Worm (Caenorhabditis elegans) whole organism, mixed stage, embryonic: ENCODE measurements around the gene egas-3.

ENCODE experiments used
- M03D4.4 ChIP-seq: sonication (generic microtip); optimal IDR thresholded peaks from 2 replicates; lab custom pipeline; 2017; ENCODE audit warnings: mild to moderate bottlenecking, missing genetic modification characterization, missing compliant biosample characterization
- bed-3 ChIP-seq: fragments of 200-800 bp; sonication (Bioruptor generic); optimal IDR thresholded peaks from 3 replicates; lab custom pipeline; 2018; ENCODE audit warnings: mild to moderate bottlenecking, missing genetic modification characterization, moderate library complexity, missing compliant biosample characterization
- blmp-1 ChIP-seq: fragments of 150-350 bp; optimal IDR thresholded peaks from 2 replicates; lab custom pipeline; 2014; ENCODE audit warnings: missing biosample characterization, missing genetic modification characterization
- ceh-39 ChIP-seq: fragments of 150-350 bp; optimal IDR thresholded peaks from 2 replicates; lab custom pipeline; 2014; ENCODE audit warnings: missing biosample characterization, missing genetic modification characterization
- ceh-43 ChIP-seq: fragments of 200-800 bp; sonication (Bioruptor generic); optimal IDR thresholded peaks from 2 replicates; lab custom pipeline; 2018; ENCODE audit warnings: mild to moderate bottlenecking, missing genetic modification characterization, moderate library complexity, missing compliant biosample characterization
- ceh-83 ChIP-seq: fragments of 200-800 bp; sonication (Bioruptor generic); optimal IDR thresholded peaks from 2 replicates; lab custom pipeline; 2018; ENCODE audit warnings: mild to moderate bottlenecking, missing genetic modification characterization, missing compliant biosample characterization
- ces-1 ChIP-seq: fragments of 150-350 bp; optimal IDR thresholded peaks from 2 replicates; lab custom pipeline; 2014; ENCODE audit warnings: missing biosample characterization, missing genetic modification reagents, missing genetic modification characterization
- cnd-1 ChIP-seq: fragments of 200-800 bp; sonication (Bioruptor generic); optimal IDR thresholded peaks from 2 replicates; lab custom pipeline; 2018; ENCODE audit warnings: mild to moderate bottlenecking, missing genetic modification characterization, missing compliant biosample characterization
- drap-1 ChIP-seq: fragments of 200-800 bp; sonication (Bioruptor generic); optimal IDR thresholded peaks from 3 replicates; lab custom pipeline; 2018; ENCODE audit warnings: mild to moderate bottlenecking, missing genetic modification characterization, missing compliant biosample characterization
- elt-1 ChIP-seq: sonication (generic microtip); optimal IDR thresholded peaks from 2 replicates; lab custom pipeline; 2017; ENCODE audit warnings: missing genetic modification characterization, mild to moderate bottlenecking, missing compliant biosample characterization, antibody characterized with exemption, moderate library complexity, borderline replicate concordance; ENCODE audit not compliant: insufficient read depth
- elt-3 ChIP-seq: fragments of 150-350 bp; optimal IDR thresholded peaks from 2 replicates; lab custom pipeline; 2014; ENCODE audit warnings: missing biosample characterization, missing genetic modification characterization
- flh-1 ChIP-seq: fragments of 200-800 bp; sonication (Bioruptor generic); optimal IDR thresholded peaks from 2 replicates; lab custom pipeline; 2018; ENCODE audit warnings: mild to moderate bottlenecking, missing genetic modification characterization, moderate library complexity, missing compliant biosample characterization
- ham-2 ChIP-seq: fragments of 200-800 bp; sonication (Bioruptor generic); optimal IDR thresholded peaks from 2 replicates; lab custom pipeline; 2018; ENCODE audit warnings: mild to moderate bottlenecking, missing genetic modification characterization, missing compliant biosample characterization
- hlh-1 ChIP-seq: fragments of 150-350 bp; optimal IDR thresholded peaks from 2 replicates; lab custom pipeline; 2014; ENCODE audit warnings: missing biosample characterization, missing genetic modification reagents, missing genetic modification characterization
- lin-13 ChIP-seq: fragments of 150-350 bp; optimal IDR thresholded peaks from 2 replicates; lab custom pipeline; 2014; ENCODE audit warnings: missing biosample characterization, missing genetic modification characterization
- lin-32 ChIP-seq: fragments of 200-800 bp; sonication (Bioruptor generic); optimal IDR thresholded peaks from 2 replicates; lab custom pipeline; 2018; ENCODE audit warnings: mild to moderate bottlenecking, missing genetic modification characterization, missing compliant biosample characterization
- lsy-2 ChIP-seq: fragments of 150-350 bp; optimal IDR thresholded peaks from 2 replicates; lab custom pipeline; 2014; ENCODE audit warnings: missing biosample characterization, missing genetic modification characterization
- mab-5 ChIP-seq: fragments of 150-350 bp; optimal IDR thresholded peaks from 2 replicates; lab custom pipeline; 2014; ENCODE audit warnings: missing biosample characterization, missing genetic modification characterization
- mep-1 ChIP-seq: fragments of 150-350 bp; optimal IDR thresholded peaks from 2 replicates; lab custom pipeline; 2017; ENCODE audit warnings: missing biosample characterization, missing genetic modification reagents, missing genetic modification characterization, inconsistent platforms
- mls-2 ChIP-seq: sonication (generic microtip); optimal IDR thresholded peaks from 2 replicates; lab custom pipeline; 2016; ENCODE audit warnings: mild to moderate bottlenecking, missing genetic modification characterization, moderate library complexity, missing compliant biosample characterization
- nhr-12 ChIP-seq: fragments of 150-350 bp; optimal IDR thresholded peaks from 2 replicates; lab custom pipeline; 2014; ENCODE audit warnings: missing biosample characterization, missing genetic modification characterization
- nhr-2 ChIP-seq: fragments of 150-350 bp; optimal IDR thresholded peaks from 2 replicates; lab custom pipeline; 2014; ENCODE audit warnings: missing biosample characterization, missing genetic modification characterization
- nhr-237 ChIP-seq: fragments of 150-350 bp; optimal IDR thresholded peaks from 2 replicates; lab custom pipeline; 2014; ENCODE audit warnings: missing biosample characterization, missing genetic modification characterization
- nhr-28 ChIP-seq: fragments of 150-350 bp; optimal IDR thresholded peaks from 2 replicates; lab custom pipeline; 2014; ENCODE audit warnings: missing biosample characterization, missing genetic modification characterization
- nhr-76 ChIP-seq: sonication (generic microtip); optimal IDR thresholded peaks from 2 replicates; lab custom pipeline; 2017; ENCODE audit warnings: missing biosample characterization, missing genetic modification characterization
- pha-4 ChIP-seq: fragments of 150-350 bp; optimal IDR thresholded peaks from 2 replicates; lab custom pipeline; 2018; ENCODE audit warnings: missing biosample characterization, missing genetic modification reagents, missing genetic modification characterization
- sem-2 ChIP-seq: fragments of 200-800 bp; sonication (Bioruptor generic); optimal IDR thresholded peaks from 2 replicates; lab custom pipeline; 2018; ENCODE audit warnings: mild to moderate bottlenecking, missing genetic modification characterization, missing compliant biosample characterization
- snpc-4 ChIP-seq: fragments of 150-350 bp; optimal IDR thresholded peaks from 2 replicates; lab custom pipeline; 2014; ENCODE audit warnings: missing biosample characterization, missing genetic modification characterization
- sptf-1 ChIP-seq: sonication (generic microtip); optimal IDR thresholded peaks from 2 replicates; lab custom pipeline; 2017; ENCODE audit warnings: mild to moderate bottlenecking, missing genetic modification characterization, moderate library complexity, missing compliant biosample characterization
- tbx-8 ChIP-seq: fragments of 200-800 bp; sonication (Bioruptor generic); optimal IDR thresholded peaks from 2 replicates; lab custom pipeline; 2018; ENCODE audit warnings: mild to moderate bottlenecking, missing genetic modification characterization, moderate library complexity, missing compliant biosample characterization
- unc-120 ChIP-seq: sonication (generic microtip); optimal IDR thresholded peaks from 2 replicates; lab custom pipeline; 2017; ENCODE audit warnings: missing genetic modification characterization, missing compliant biosample characterization; ENCODE audit not compliant: poor library complexity, severe bottlenecking
- unc-39 ChIP-seq: fragments of 150-350 bp; optimal IDR thresholded peaks from 2 replicates; lab custom pipeline; 2014; ENCODE audit warnings: missing biosample characterization, missing genetic modification characterization
- unc-62 ChIP-seq: fragments of 150-350 bp; optimal IDR thresholded peaks from 2 replicates; lab custom pipeline; 2014; ENCODE audit warnings: missing biosample characterization, missing genetic modification reagents, missing genetic modification characterization
- zip-8 ChIP-seq: fragments of 150-350 bp; optimal IDR thresholded peaks from 2 replicates; lab custom pipeline; 2014; ENCODE audit warnings: missing biosample characterization, missing genetic modification characterization
- ztf-11 ChIP-seq: fragments of 150-350 bp; optimal IDR thresholded peaks from 2 replicates; lab custom pipeline; 2014; ENCODE audit warnings: missing biosample characterization, missing genetic modification characterization

egas-3 gene

DNA sequence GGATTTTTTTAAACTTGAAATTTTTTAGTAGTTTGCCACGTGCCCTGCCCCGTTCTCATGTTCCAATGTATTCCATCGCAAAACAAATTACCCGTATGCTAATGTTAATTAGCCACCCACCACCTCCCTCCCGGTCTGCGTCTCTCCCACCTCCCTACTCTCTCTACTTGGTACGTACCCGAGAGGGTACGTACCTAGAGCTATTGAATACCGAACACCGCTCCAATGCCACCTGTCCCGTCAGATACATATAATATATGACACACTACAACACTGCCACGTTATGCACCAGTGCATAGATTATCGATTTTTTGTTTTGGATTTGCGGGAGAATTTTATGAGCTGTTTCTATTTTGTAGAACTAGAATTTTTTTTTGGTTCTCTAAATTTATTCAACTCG, 46.6 kb downstream of the egas-3 start:
- TF ChIP-seq elt-3 (no peak), nhr-2 (peak; percentile 91), lsy-2 (tag; lab: Kevin White, UChicago) (no peak), nhr-76 (no peak), blmp-1 (no peak), mls-2 (tag; lab: Kevin White, UChicago) (peak; percentile 64), tbx-8 (GFP tag; lab: Kevin White, UChicago) (no peak), unc-39 (tag; lab: Kevin White, UChicago) (no peak), hlh-1 (tag; lab: Kevin White, UChicago) (peak; percentile 61), nhr-28 (no peak), ceh-83 (no peak), sem-2 (GFP tag; lab: Kevin White, UChicago) (no peak), bed-3 (GFP tag; lab: Kevin White, UChicago) (no peak), drap-1 (peak; percentile 53), zip-8 (tag; lab: Kevin White, UChicago) (no peak), sptf-1 (tag; lab: Kevin White, UChicago) (peak; percentile 38), snpc-4 (tag; lab: Kevin White, UChicago) (no peak), ceh-43 (GFP tag; lab: Kevin White, UChicago) (peak; percentile 53), ztf-11 (no peak), mab-5 (tag; lab: Kevin White, UChicago) (no peak), lin-13 (no peak), M03D4.4 (tag; lab: Kevin White, UChicago) (no peak), nhr-12 (tag; lab: Kevin White, UChicago) (no peak), mep-1 (peak; percentile 37), elt-1 (tag; lab: Kevin White, UChicago) (no peak), ces-1 (peak; percentile 78), flh-1 (GFP tag; lab: Kevin White, UChicago) (no peak), unc-62 (GFP tag; lab: Kevin White, UChicago) (peak; percentile 52), unc-120 (peak; percentile 2), ham-2 (GFP tag; lab: Kevin White, UChicago) (peak; percentile 87), pha-4 (tag; lab: Kevin White, UChicago) (no peak), ceh-39 (tag; lab: Kevin White, UChicago) (peak; percentile 64), lin-32 (GFP tag; lab: Kevin White, UChicago) (peak; percentile 24), cnd-1 (tag; lab: Kevin White, UChicago) (peak; percentile 29), nhr-237 (no peak)

- TF ChIP-seq ham-2 (GFP tag; lab: Kevin White, UChicago) (no peak), nhr-28 (no peak), mep-1 (no peak), unc-120 (no peak), elt-3 (no peak), bed-3 (GFP tag; lab: Kevin White, UChicago) (no peak), mls-2 (tag; lab: Kevin White, UChicago) (no peak), nhr-2 (no peak), unc-62 (GFP tag; lab: Kevin White, UChicago) (no peak), cnd-1 (tag; lab: Kevin White, UChicago) (no peak), elt-1 (tag; lab: Kevin White, UChicago) (no peak), tbx-8 (GFP tag; lab: Kevin White, UChicago) (no peak), ceh-43 (GFP tag; lab: Kevin White, UChicago) (no peak), nhr-76 (no peak), blmp-1 (no peak), ces-1 (no peak)
These were observed 48.2 kb downstream of the egas-3 start for ce11 chrV:18587936-18588335.

DNA sequence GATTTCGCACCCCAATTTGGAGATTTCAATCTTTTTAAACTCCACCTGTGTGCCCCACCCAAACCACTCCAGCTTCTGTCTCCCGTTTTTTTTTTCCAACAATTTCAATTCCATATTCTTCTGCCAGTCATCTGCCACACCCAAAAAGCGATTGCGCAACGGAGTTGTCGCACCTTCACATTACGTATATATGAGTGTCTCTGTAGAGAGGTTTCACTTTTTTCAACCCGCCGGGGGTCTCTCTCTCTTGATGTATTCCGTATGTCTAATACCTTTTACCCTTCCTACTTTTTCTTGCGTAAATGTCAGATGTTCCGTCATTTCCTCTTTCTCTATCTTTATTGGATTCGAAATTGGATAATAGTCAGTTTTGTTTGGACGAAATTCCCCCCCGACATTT, 49.2 kb downstream of the egas-3 start:
- TF ChIP-seq zip-8 (tag; lab: Kevin White, UChicago) (peak; percentile 73), tbx-8 (GFP tag; lab: Kevin White, UChicago) (no peak)

DNA sequence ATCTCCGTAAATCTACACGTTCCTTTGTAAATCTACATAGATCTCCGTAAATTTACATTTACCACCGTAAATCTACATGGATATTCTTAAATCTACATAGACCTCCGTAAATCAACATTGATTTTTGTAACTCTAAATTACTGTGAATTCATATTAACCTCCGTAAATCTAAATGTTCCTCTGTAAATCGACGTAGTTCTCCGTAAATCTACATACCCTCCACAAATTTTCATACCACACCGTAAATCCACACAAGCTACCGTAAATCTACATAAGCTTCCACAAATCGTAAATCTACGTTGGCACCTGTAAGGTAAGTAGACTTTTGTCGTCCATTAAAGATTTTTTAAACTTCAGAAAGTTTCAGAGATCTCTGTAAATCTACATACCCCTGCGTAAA, 51.0 kb downstream of the egas-3 start:
- no peak for TF ChIP-seq ceh-43 (GFP tag; lab: Kevin White, UChicago)
- TF ChIP-seq hlh-1 (tag; lab: Kevin White, UChicago): no peak
- no peak for TF ChIP-seq ceh-83
- no peak for TF ChIP-seq unc-39 (tag; lab: Kevin White, UChicago)
- no peak for TF ChIP-seq lin-32 (GFP tag; lab: Kevin White, UChicago)
- no peak for TF ChIP-seq unc-62 (GFP tag; lab: Kevin White, UChicago)
- TF ChIP-seq unc-120: no peak
- TF ChIP-seq lin-13: no peak
